Fruit fly (Drosophila melanogaster): ENCODE data around the gene CG42692.
A peak's percentile ranks its signal among the peaks of the same experiment; 100 is the strongest.

Gene CG42692

dm6 chr2L:14024051-14024745 lies 16.3 kb downstream of the CG42692 start (continued):
- TF ChIP-seq GATAe (GFP tag; conservative IDR thresholded peaks at IDR 0.05) (peak; percentile 97), lov (optimal IDR thresholded peaks at IDR 0.05) (no peak), lov (GFP tag; IDR thresholded peaks at IDR 0.05) (peak; percentile 99), CG5245 (GFP tag; optimal IDR thresholded peaks at IDR 0.05) (peak; percentile 99), cad (GFP tag; optimal IDR thresholded peaks at IDR 0.05) (no peak), CG7271 (tag; optimal IDR thresholded peaks at IDR 0.05) (peak; percentile 99), Kr (GFP tag; optimal IDR thresholded peaks at IDR 0.05) (peak; percentile 100), vnd (GFP tag; IDR thresholded peaks at IDR 0.05; ENCODE audit: partially characterized antibody) (no peak), gsb (GFP tag; IDR thresholded peaks at IDR 0.05) (peak; percentile 98), CG14014 (GFP tag; IDR thresholded peaks at IDR 0.05) (peak; percentile 99), CG30020 (tag; optimal IDR thresholded peaks at IDR 0.05) (peak; percentile 85), H15 (GFP tag; IDR thresholded peaks at IDR 0.05) (peak; percentile 98), cwo (GFP tag; optimal IDR thresholded peaks at IDR 0.05) (peak; percentile 97), CG6854 (GFP tag; optimal IDR thresholded peaks at IDR 0.05) (peak; percentile 98), CG30431 (GFP tag; optimal IDR thresholded peaks at IDR 0.05) (peak; percentile 99), eve (GFP tag; optimal IDR thresholded peaks at IDR 0.05) (peak; percentile 49 to 98), Dll (GFP tag; IDR thresholded peaks at IDR 0.05; ENCODE audit: partially characterized antibody) (no peak), shn (GFP tag; optimal IDR thresholded peaks at IDR 0.05) (peak; percentile 99), sisA (GFP tag; IDR thresholded peaks at IDR 0.05) (peak; percentile 89), CG3995 (GFP tag; optimal IDR thresholded peaks at IDR 0.05) (peak; percentile 84), Bteb2 (GFP tag; optimal IDR thresholded peaks at IDR 0.05) (peak; percentile 98), CG14710 (tag; optimal IDR thresholded peaks at IDR 0.05) (peak; percentile 98), CG17359 (tag; optimal IDR thresholded peaks at IDR 0.05) (peak; percentile 100), lmd (GFP tag; IDR thresholded peaks at IDR 0.05) (peak; percentile 89), sob (GFP tag; IDR thresholded peaks at IDR 0.05) (peak; percentile 99), Mad (GFP tag; optimal IDR thresholded peaks at IDR 0.05) (peak; percentile 99), danr (GFP tag; IDR thresholded peaks at IDR 0.05) (peak; percentile 98), CTCF (GFP tag; optimal IDR thresholded peaks at IDR 0.05) (peak; percentile 80), Mes4 (GFP tag; optimal IDR thresholded peaks at IDR 0.05) (peak; percentile 100), CG10462 (GFP tag; optimal IDR thresholded peaks at IDR 0.05) (peak; percentile 99), slp2 (GFP tag; optimal IDR thresholded peaks at IDR 0.05) (peak; percentile 99), C15 (GFP tag; IDR thresholded peaks at IDR 0.05) (peak; percentile 96), Dbx (GFP tag; IDR thresholded peaks at IDR 0.05) (peak; percentile 99), H2.0 (GFP tag; IDR thresholded peaks at IDR 0.05) (peak; percentile 95), ttk (GFP tag; IDR thresholded peaks at IDR 0.05) (peak; percentile 94), Atf3 (GFP tag; optimal IDR thresholded peaks at IDR 0.05) (peak; percentile 99), CG3163 (GFP tag; optimal IDR thresholded peaks at IDR 0.05) (peak; percentile 95), yki (optimal IDR thresholded peaks at IDR 0.05) (no peak), pum (GFP tag; optimal IDR thresholded peaks at IDR 0.05) (peak; percentile 97), slou (GFP tag; optimal IDR thresholded peaks at IDR 0.05) (peak; percentile 99), NfI (GFP tag; optimal IDR thresholded peaks at IDR 0.05) (peak; percentile 97), CG12236 (GFP tag; optimal IDR thresholded peaks at IDR 0.05) (peak; percentile 100), zen (tag; optimal IDR thresholded peaks at IDR 0.05) (peak; percentile 95), fd3F (GFP tag; optimal IDR thresholded peaks at IDR 0.05) (peak; percentile 99), CG4707 (GFP tag; optimal IDR thresholded peaks at IDR 0.05) (peak; percentile 99), CG11085 (GFP tag; IDR thresholded peaks at IDR 0.05) (peak; percentile 97), CG4617 (GFP tag; optimal IDR thresholded peaks at IDR 0.05; ENCODE audit: borderline replicate concordance) (peak; percentile 99), luna (GFP tag; optimal IDR thresholded peaks at IDR 0.05) (peak; percentile 97), hkb (optimal IDR thresholded peaks at IDR 0.05) (no peak), hkb (GFP tag; IDR thresholded peaks at IDR 0.05) (peak; percentile 99), emc (GFP tag; optimal IDR thresholded peaks at IDR 0.05) (peak; percentile 98), CG17385 (GFP tag; optimal IDR thresholded peaks at IDR 0.05) (peak; percentile 97)
